Worm (Caenorhabditis elegans) whole organism, L2 larva: ENCODE results near the gene rab-39.
A peak's percentile ranks its signal among the peaks of the same experiment; 100 is the strongest.

Source experiments
- aly-2 ChIP-seq: fragments of 150-350 bp; optimal IDR thresholded peaks from 2 replicates; lab custom pipeline; 2014; ENCODE audit warnings: missing biosample characterization, missing genetic modification characterization
- lin-39 ChIP-seq: fragments of 150-350 bp; optimal IDR thresholded peaks from 2 replicates; lab custom pipeline; 2014; ENCODE audit warnings: missing biosample characterization, missing genetic modification reagents, missing genetic modification characterization
- nhr-10 ChIP-seq: sonication (generic microtip); optimal IDR thresholded peaks from 2 replicates; lab custom pipeline; 2017; ENCODE audit warnings: missing biosample characterization, missing genetic modification characterization
- nhr-11 ChIP-seq: fragments of 150-350 bp; optimal IDR thresholded peaks from 2 replicates; lab custom pipeline; 2014; ENCODE audit warnings: missing biosample characterization, missing genetic modification characterization
- nhr-237 ChIP-seq: fragments of 150-350 bp; optimal IDR thresholded peaks from 2 replicates; lab custom pipeline; 2014; ENCODE audit warnings: missing biosample characterization, missing genetic modification characterization
- skn-1 ChIP-seq: sonication (generic microtip); optimal IDR thresholded peaks from 2 replicates; lab custom pipeline; 2017; ENCODE audit warnings: missing biosample characterization, missing genetic modification characterization
- unc-55 ChIP-seq: fragments of 150-350 bp; sonication (generic microtip); optimal IDR thresholded peaks from 3 replicates; lab custom pipeline; 2014; ENCODE audit warnings: missing biosample characterization, missing genetic modification reagents, missing genetic modification characterization
- ztf-4 ChIP-seq: fragments of 150-350 bp; optimal IDR thresholded peaks from 2 replicates; lab custom pipeline; 2014; ENCODE audit warnings: missing biosample characterization, missing genetic modification characterization

DNA sequence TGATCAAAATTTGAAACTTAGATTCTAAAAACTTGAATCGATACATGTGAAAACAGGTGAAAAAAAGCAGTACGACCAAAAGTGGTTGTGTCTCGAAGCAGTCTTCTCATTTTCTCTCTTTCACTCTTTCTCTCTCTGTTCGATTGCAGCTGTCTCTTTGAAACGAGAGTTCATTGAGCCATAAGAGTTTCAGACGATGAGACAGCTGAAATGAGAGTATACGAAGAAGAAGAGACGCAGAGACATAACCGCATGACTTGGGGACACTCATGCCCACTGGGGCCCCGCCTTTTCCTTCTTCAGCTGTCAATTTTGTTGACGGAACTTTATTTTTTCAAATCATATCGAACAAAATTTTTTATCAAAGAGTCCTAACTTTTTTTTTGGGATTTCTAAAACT lies 48.7 kb downstream of the rab-39 start:
- TF ChIP-seq nhr-10 (tag; lab: Kevin White, UChicago) (no peak), nhr-237 (tag; lab: Kevin White, UChicago) (no peak), lin-39 (tag; lab: Kevin White, UChicago) (no peak), skn-1 (tag; lab: Kevin White, UChicago) (no peak), unc-55 (GFP tag; lab: Kevin White, UChicago) (peak; percentile 74), nhr-11 (tag; lab: Kevin White, UChicago) (no peak), aly-2 (tag; lab: Kevin White, UChicago) (no peak), ztf-4 (tag; lab: Kevin White, UChicago) (peak; percentile 73)
